Fruit fly (Drosophila melanogaster) whole organism, pupa: ENCODE results near the gene CG2519.

Source experiments
- CG10348 ChIP-seq: fragments of 200-800 bp; sonication (Bioruptor generic); IDR thresholded peaks from 2 replicates; pipeline ENCODE4 v1.3.6; 2022; ENCODE audit warnings: missing biosample characterization, missing genetic modification characterization
- CG12605 ChIP-seq: fragments of 200-800 bp; sonication (Bioruptor generic); IDR thresholded peaks from 2 replicates; pipeline ENCODE4 v1.3.6; 2022; ENCODE audit warnings: missing biosample characterization, missing genetic modification characterization
- CG13204 ChIP-seq: fragments of 200-800 bp; sonication (Bioruptor generic); optimal IDR thresholded peaks from 2 replicates; lab custom pipeline; 2018; ENCODE audit warnings: missing biosample characterization, mild to moderate bottlenecking, missing genetic modification characterization, moderate library complexity
- CG14655 ChIP-seq: fragments of 200-800 bp; sonication (Bioruptor generic); optimal IDR thresholded peaks from 3 replicates; lab custom pipeline; 2017; ENCODE audit warnings: mild to moderate bottlenecking, missing biosample characterization, missing genetic modification reagents, missing genetic modification characterization
- CG15710 ChIP-seq: fragments of 200-800 bp; sonication (Bioruptor generic); optimal IDR thresholded peaks from 2 replicates; lab custom pipeline; 2018; ENCODE audit warnings: missing biosample characterization, mild to moderate bottlenecking, missing genetic modification characterization, moderate library complexity
- CG17806 ChIP-seq: fragments of 200-800 bp; sonication (Bioruptor generic); optimal IDR thresholded peaks from 2 replicates; lab custom pipeline; 2018; ENCODE audit warnings: missing biosample characterization, mild to moderate bottlenecking, missing genetic modification characterization, moderate library complexity
- CG32121 ChIP-seq: fragments of 200-800 bp; sonication (Bioruptor generic); IDR thresholded peaks from 2 replicates; pipeline ENCODE4 v1.3.6; 2022; ENCODE audit warnings: missing biosample characterization, missing genetic modification characterization
- CG34367 ChIP-seq: fragments of 200-800 bp; sonication (Bioruptor generic); optimal IDR thresholded peaks from 2 replicates; lab custom pipeline; 2018; ENCODE audit warnings: missing biosample characterization, mild to moderate bottlenecking, missing genetic modification characterization
- CG4496 ChIP-seq: fragments of 200-800 bp; sonication (Bioruptor generic); IDR thresholded peaks from 3 replicates; pipeline ENCODE4 v1.3.6; 2022; ENCODE audit warnings: missing biosample characterization, missing genetic modification characterization
- CG8159 ChIP-seq: fragments of 200-800 bp; sonication (Bioruptor generic); optimal IDR thresholded peaks from 3 replicates; lab custom pipeline; 2018; ENCODE audit warnings: missing biosample characterization, mild to moderate bottlenecking, missing genetic modification characterization, moderate library complexity
- CG8301 ChIP-seq: fragments of 200-800 bp; sonication (Bioruptor generic); optimal IDR thresholded peaks from 2 replicates; lab custom pipeline; 2018; ENCODE audit warnings: missing biosample characterization, mild to moderate bottlenecking, missing genetic modification characterization
- CG9948 ChIP-seq: fragments of 200-800 bp; sonication (Bioruptor generic); optimal IDR thresholded peaks from 2 replicates; lab custom pipeline; 2018; ENCODE audit warnings: missing biosample characterization, mild to moderate bottlenecking, missing genetic modification characterization, moderate library complexity
- D1 ChIP-seq: fragments of 200-800 bp; sonication (Bioruptor generic); optimal IDR thresholded peaks from 2 replicates; lab custom pipeline; 2018; ENCODE audit warnings: missing biosample characterization, mild to moderate bottlenecking, missing genetic modification characterization, moderate library complexity
- EcR ChIP-seq: fragments of 200-800 bp; sonication (Bioruptor generic); optimal IDR thresholded peaks from 3 replicates; lab custom pipeline; 2019; ENCODE audit warnings: missing biosample characterization, missing genetic modification characterization, mild to moderate bottlenecking, moderate library complexity, missing genetic modification reagents
- Ets98B ChIP-seq: fragments of 200-800 bp; sonication (Bioruptor generic); IDR thresholded peaks from 2 replicates; pipeline ENCODE4 v1.3.6; 2022; ENCODE audit warnings: missing biosample characterization, missing genetic modification characterization
- Pif1A ChIP-seq: fragments of 200-800 bp; sonication (Bioruptor generic); optimal IDR thresholded peaks from 3 replicates; lab custom pipeline; 2016; ENCODE audit warnings: missing biosample characterization, missing genetic modification characterization
- Pif1B ChIP-seq: fragments of 200-800 bp; sonication (Bioruptor generic); optimal IDR thresholded peaks from 3 replicates; lab custom pipeline; 2016; ENCODE audit warnings: missing biosample characterization, missing genetic modification characterization
- Snoo ChIP-seq: fragments of 200-800 bp; sonication (Bioruptor generic); optimal IDR thresholded peaks from 3 replicates; lab custom pipeline; 2017; ENCODE audit warnings: missing biosample characterization, mild to moderate bottlenecking, missing genetic modification characterization, inconsistent platforms
- fd96Ca ChIP-seq: fragments of 200-800 bp; sonication (Bioruptor generic); IDR thresholded peaks from 3 replicates; pipeline ENCODE4 v1.3.6; 2022; ENCODE audit warnings: missing biosample characterization, missing genetic modification characterization
- gl ChIP-seq: fragments of 200-800 bp; sonication (Bioruptor generic); optimal IDR thresholded peaks from 2 replicates; lab custom pipeline; 2018; ENCODE audit warnings: missing biosample characterization, mild to moderate bottlenecking, missing genetic modification characterization
- rn ChIP-seq: fragments of 200-800 bp; sonication (Bioruptor generic); IDR thresholded peaks from 2 replicates; pipeline ENCODE4 v1.3.6; 2022; ENCODE audit warnings: missing biosample characterization, missing genetic modification characterization

Gene CG2519

DNA sequence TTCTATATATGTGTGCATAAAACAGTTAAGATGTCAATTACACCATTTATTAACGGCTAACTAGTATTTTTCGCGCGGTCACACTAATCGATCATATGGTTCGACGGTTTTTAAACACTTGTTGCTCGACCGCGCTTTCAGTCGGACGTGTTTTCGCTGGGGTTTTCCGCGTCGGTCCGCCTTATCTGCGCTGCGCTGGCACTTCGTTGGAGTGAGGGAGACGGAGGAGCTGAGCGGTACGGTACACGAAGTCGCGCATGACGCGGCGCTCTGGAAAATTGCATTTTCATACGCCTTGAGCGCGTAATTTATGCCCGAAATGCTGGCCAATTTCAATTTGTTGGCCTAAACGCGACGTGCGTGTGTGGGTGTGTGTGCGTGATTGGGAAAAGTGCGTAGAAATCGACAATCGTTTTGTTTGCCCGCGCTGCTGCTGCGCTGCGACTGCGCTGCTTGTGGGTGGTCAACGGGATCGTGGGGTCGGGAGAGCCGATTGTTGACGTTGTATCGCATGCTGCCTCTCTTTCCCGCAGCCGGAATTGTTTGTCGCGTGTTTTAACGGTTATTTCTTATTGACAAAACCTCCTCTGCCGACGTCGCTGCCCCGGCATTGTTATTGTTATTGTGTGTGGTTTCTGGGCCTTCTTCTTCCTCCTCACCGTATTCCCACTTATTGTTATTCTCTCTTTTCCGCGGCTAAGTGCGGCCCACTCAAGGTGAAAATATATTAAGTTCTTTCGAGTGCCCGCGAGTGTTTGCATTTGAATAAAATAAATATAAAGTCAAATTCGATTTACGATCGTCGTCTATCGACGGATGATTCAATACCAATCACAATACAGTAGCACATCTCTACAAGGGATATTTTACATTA is 30.3 kb downstream of the CG2519 start, which contains the start of gene Itpr:
Itpr (plus strand) TSS at position 116 of the 874 bp plus-strand sequence.
- TF ChIP-seq fd96Ca (GFP tag; lab: Robert Waterston, UW): peak; percentile 32; the same call in 1 of the 3 replicates
- no peak for TF ChIP-seq CG12605 (GFP tag; lab: Robert Waterston, UW)
- peak; percentile 44; the same call in 1 of the 2 replicates for TF ChIP-seq CG32121 (GFP tag; lab: Robert Waterston, UW)
- TF ChIP-seq CG4496: peak; percentile 49; the same call in 2 of the 3 replicates
- peak; percentile 94 for TF ChIP-seq CG13204
- TF ChIP-seq EcR: peak; percentile 7
- no peak for TF ChIP-seq CG9948 (tag; lab: Kevin White, UChicago)
- peak; percentile 28; the same call in 1 of the 2 replicates for TF ChIP-seq Ets98B

DNA sequence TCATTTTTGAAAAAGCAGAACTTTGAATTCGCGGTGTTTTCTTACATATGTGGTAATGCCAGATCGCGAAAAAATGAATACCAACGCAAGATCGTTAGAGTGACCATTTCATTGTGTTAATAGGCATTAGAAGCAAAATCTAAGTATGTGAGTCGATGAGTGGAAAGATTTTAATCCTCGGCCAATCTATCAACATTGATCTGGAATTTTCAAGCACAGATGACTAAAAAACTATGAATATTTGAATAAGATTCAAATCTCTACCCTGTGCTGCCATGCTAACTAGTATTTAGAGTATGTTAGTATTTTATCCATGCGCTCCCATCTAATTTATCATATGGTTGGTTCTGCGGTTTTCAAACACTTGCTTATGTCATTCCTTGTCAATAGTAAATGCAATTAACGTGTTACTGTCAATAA is 31.0 kb downstream of the CG2519 start:
- TF ChIP-seq EcR: no peak
- no peak for TF ChIP-seq CG8301 (tag; lab: Kevin White, UChicago)
- TF ChIP-seq Pif1A: no peak
- no peak for TF ChIP-seq CG32121 (GFP tag; lab: Robert Waterston, UW)
- TF ChIP-seq Ets98B: no peak
- TF ChIP-seq CG9948 (tag; lab: Kevin White, UChicago): no peak
- TF ChIP-seq D1: no peak
- TF ChIP-seq CG17806: no peak
- no peak for TF ChIP-seq rn (GFP tag; lab: Robert Waterston, UW)
- no peak for TF ChIP-seq Pif1B
- no peak for TF ChIP-seq CG14655
- no peak for TF ChIP-seq gl (tag; lab: Kevin White, UChicago)
- TF ChIP-seq CG13204: no peak
- TF ChIP-seq Snoo (tag; lab: Kevin White, UChicago): no peak
- no peak for TF ChIP-seq CG34367 (tag; lab: Kevin White, UChicago)
- no peak for TF ChIP-seq CG15710 (tag; lab: Kevin White, UChicago)
- no peak for TF ChIP-seq CG12605 (GFP tag; lab: Robert Waterston, UW)
- TF ChIP-seq, all 21 proteins: peak for 0

DNA sequence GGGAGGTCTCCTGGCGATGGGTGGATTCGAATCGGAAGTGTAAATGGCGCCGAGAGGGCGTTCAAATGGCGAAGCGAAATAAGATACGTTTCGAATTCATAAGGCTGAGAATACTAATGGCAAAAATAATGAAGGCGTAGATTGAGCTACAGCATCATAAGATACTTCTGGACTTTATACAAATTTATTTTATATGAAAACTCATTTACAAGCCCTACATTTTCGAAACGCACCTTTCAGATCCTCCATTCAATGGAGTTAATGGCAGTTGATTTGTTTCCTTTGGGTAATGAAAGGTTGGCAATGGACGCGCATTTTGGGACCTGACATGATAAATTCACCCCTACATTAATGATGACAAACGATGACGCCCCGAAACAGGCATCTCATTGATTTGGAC is 32.8 kb downstream of the CG2519 start:
- no peak for TF ChIP-seq EcR
- TF ChIP-seq gl (tag; lab: Kevin White, UChicago): no peak
- no peak for TF ChIP-seq CG17806
- TF ChIP-seq CG34367 (tag; lab: Kevin White, UChicago): no peak
- no peak for TF ChIP-seq CG10348 (GFP tag; lab: Robert Waterston, UW)
- no peak for TF ChIP-seq CG4496
- TF ChIP-seq Pif1B: no peak
- no peak for TF ChIP-seq Snoo (tag; lab: Kevin White, UChicago)
- no peak for TF ChIP-seq CG8301 (tag; lab: Kevin White, UChicago)
- TF ChIP-seq fd96Ca (GFP tag; lab: Robert Waterston, UW): no peak
- TF ChIP-seq rn (GFP tag; lab: Robert Waterston, UW): no peak
- TF ChIP-seq CG9948 (tag; lab: Kevin White, UChicago): no peak
- TF ChIP-seq CG12605 (GFP tag; lab: Robert Waterston, UW): no peak
- no peak for TF ChIP-seq Pif1A
- no peak for TF ChIP-seq CG8159 (tag; lab: Kevin White, UChicago)
- TF ChIP-seq Ets98B: no peak

DNA sequence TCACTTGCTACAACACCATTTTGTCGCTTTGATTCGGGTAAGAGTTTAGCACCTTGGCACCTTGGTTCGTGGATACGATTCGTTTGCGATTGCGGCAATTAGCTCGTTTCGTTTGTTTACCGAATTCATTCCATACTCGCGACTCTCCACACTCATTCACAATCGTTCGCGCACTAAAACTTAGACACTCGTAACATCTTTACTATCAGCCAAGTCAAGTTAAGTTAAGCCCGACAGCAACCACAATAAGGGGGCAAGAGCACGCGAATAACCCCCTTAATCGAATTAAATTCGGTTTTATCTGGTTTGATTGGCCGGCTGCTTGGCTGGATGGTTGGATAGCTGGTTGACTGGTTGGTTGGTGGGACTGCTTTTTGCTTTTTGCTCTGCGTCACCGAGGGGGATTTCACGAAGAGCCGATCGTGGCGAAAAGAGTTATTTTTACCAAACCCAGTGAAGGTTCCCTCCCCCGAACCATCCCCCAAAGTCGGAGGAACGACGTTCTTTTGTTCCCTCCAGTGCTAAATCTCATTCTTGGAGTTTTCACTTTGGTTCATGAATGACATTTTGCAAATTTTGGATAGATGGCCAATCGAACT is 43.7 kb downstream of the CG2519 start:
- TF ChIP-seq CG12605 (GFP tag; lab: Robert Waterston, UW) (no peak), Pif1B (no peak)

DNA sequence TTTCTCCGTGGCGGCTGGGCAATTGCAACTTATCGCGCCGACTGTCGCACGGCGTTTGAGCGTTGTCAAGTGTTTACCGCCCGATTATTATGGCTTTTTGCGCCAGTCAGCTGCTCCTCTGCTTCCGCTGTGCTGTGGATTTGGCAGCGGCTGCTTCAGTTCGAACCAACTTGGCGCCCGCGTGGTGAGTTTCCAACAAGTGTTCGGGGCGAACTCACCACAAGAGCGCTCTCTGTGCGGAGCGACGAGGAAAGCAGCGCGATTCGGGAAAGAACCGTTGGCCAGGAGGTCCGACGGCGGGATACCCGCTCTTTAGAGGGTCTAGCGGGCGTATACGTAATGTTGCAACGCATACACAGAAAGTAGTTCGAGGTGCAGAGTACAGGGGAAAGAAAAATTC is 44.9 kb downstream of the CG2519 start, which contains the start of gene NKCC:
NKCC (minus strand) TSS at position 57 of the 400 bp plus-strand sequence.
- TF ChIP-seq CG13204 (peak; percentile 12), CG12605 (GFP tag; lab: Robert Waterston, UW) (no peak; the same call in 1 of the 2 replicates)

DNA sequence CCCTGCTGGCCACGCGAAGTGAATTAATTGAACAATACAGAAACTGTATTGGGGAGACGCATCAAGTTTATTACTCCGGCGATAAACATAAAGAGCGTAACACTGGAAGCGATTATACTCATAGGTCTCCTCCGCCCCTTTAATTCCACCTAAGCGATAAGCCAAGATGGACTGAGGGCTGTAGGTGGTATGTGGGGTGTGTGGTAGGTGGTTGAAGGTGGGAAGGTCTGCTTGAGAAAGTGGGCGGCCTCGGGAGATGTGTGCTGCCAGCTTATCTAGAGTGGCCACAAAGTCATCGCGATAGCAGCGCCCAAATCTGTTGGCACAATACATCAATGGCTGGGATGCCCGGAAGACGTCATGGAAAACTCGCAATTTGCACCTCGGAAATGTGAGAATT is 50.0 kb downstream of the CG2519 start:
- TF ChIP-seq CG10348 (GFP tag; lab: Robert Waterston, UW) (no peak), fd96Ca (GFP tag; lab: Robert Waterston, UW) (no peak), EcR (peak; percentile 34)
- TF ChIP-seq, all 21 proteins: peak for 1
